Worm (Caenorhabditis elegans): Measurements from ENCODE around the gene F40C5.2.

The F40C5.2 gene

ce11 chrV:3581643-3582042 lies 10.8 kb downstream of the F40C5.2 start:
- TF ChIP-seq ceh-39 (tag; optimal IDR thresholded peaks at IDR 0.05) (no peak), elt-1 (tag; optimal IDR thresholded peaks at IDR 0.05; ENCODE audit: borderline replicate concordance, insufficient read depth) (no peak), unc-39 (tag; optimal IDR thresholded peaks at IDR 0.05) (no peak), unc-120 (tag; optimal IDR thresholded peaks at IDR 0.05; ENCODE audit: poor library complexity, severe bottlenecking) (no peak), nhr-237 (tag; optimal IDR thresholded peaks at IDR 0.05) (no peak), ces-1 (GFP tag; optimal IDR thresholded peaks at IDR 0.05) (no peak), nhr-76 (tag; optimal IDR thresholded peaks at IDR 0.05) (no peak), tbx-8 (GFP tag; optimal IDR thresholded peaks at IDR 0.05) (no peak), mls-2 (tag; optimal IDR thresholded peaks at IDR 0.05) (no peak)

DNA sequence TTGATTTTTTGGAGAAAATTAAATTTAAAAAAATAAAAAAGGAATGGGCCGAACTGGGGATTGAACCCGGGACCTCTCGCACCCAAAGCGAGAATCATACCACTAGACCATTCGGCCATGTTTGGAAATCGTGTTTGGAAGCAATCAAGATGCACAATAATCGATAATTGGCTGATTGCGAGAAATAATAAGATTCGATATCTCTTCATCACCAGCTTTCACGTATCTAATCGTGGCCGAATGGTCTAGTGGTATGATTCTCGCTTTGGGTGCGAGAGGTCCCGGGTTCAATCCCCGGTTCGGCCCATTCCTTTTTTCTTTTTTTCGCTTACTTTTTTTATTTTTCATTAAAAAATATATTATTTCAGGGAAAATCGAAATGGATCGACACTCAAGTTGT lies 11.3 kb downstream of the F40C5.2 start:
- TF ChIP-seq elt-3 (tag; optimal IDR thresholded peaks at IDR 0.05) (no peak), lin-32 (GFP tag; optimal IDR thresholded peaks at IDR 0.05) (no peak), ceh-83 (GFP tag; optimal IDR thresholded peaks at IDR 0.05) (no peak), ceh-43 (GFP tag; optimal IDR thresholded peaks at IDR 0.05) (no peak)

ce11 chrV:3582671-3583070 lies 11.9 kb downstream of the F40C5.2 start:
- TF ChIP-seq ces-1 (GFP tag; optimal IDR thresholded peaks at IDR 0.05) = no peak
- no peak for TF ChIP-seq drap-1 (GFP tag; optimal IDR thresholded peaks at IDR 0.05)
- TF ChIP-seq nhr-237 (tag; optimal IDR thresholded peaks at IDR 0.05) = no peak
- no peak for TF ChIP-seq ceh-43 (GFP tag; optimal IDR thresholded peaks at IDR 0.05)
- no peak for TF ChIP-seq cnd-1 (tag; optimal IDR thresholded peaks at IDR 0.05)
- TF ChIP-seq ceh-83 (GFP tag; optimal IDR thresholded peaks at IDR 0.05) = no peak
- TF ChIP-seq unc-39 (tag; optimal IDR thresholded peaks at IDR 0.05) = no peak
- TF ChIP-seq hlh-1 (tag; optimal IDR thresholded peaks at IDR 0.05) = no peak
- TF ChIP-seq nhr-2 (tag; optimal IDR thresholded peaks at IDR 0.05) = no peak
- no peak for TF ChIP-seq nhr-12 (tag; optimal IDR thresholded peaks at IDR 0.05)
- TF ChIP-seq mab-5 (tag; optimal IDR thresholded peaks at IDR 0.05) = no peak
- TF ChIP-seq nhr-76 (tag; optimal IDR thresholded peaks at IDR 0.05) = no peak
- no peak for TF ChIP-seq snpc-4 (tag; optimal IDR thresholded peaks at IDR 0.05)
- TF ChIP-seq lin-32 (GFP tag; optimal IDR thresholded peaks at IDR 0.05) = no peak
- TF ChIP-seq ceh-39 (tag; optimal IDR thresholded peaks at IDR 0.05) = no peak

DNA sequence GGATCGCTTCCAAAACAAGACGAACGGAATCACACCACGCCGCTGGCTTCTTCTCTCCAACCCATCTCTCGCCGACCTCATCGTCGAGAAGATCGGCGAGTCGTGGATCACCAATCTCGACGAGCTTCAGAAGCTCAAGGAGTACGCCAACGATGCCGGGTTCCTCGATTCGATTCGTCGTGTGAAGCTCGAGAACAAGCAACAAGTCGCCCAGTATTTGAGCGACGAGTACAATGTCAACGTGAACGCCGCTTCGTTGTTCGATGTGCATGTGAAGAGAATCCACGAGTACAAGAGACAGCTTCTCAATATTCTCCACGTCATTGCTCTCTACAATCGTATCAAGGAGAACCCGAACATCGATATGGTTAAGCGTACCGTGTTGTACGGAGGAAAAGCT lies 12.8 kb downstream of the F40C5.2 start:
- TF ChIP-seq tbx-8 (GFP tag; optimal IDR thresholded peaks at IDR 0.05) = no peak

DNA sequence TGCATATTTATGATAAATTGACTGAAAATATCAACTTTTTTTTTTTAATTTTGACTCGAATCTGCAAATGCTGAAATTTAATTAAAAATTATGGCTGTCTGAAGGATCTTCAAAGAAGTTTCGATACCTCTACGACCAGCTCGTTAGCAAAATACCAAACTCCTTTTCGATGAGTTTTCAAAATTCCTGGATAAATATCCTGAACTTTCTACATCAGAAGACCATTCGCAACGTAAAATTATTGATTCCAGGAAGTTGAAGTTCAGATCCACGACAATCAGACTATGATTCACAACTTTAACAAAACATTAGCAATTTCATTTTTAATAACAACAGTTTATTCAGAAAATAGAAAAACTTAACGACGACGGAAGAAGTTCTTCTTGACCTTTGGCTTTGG lies 14.2 kb downstream of the F40C5.2 start:
- TF ChIP-seq mep-1 (tag; optimal IDR thresholded peaks at IDR 0.05) (no peak), unc-39 (tag; optimal IDR thresholded peaks at IDR 0.05) (no peak), snpc-4 (tag; optimal IDR thresholded peaks at IDR 0.05) (no peak), tbx-8 (GFP tag; optimal IDR thresholded peaks at IDR 0.05) (no peak), elt-1 (tag; optimal IDR thresholded peaks at IDR 0.05; ENCODE audit: borderline replicate concordance, insufficient read depth) (no peak), M03D4.4 (tag; optimal IDR thresholded peaks at IDR 0.05) (no peak), ham-2 (GFP tag; optimal IDR thresholded peaks at IDR 0.05) (no peak)

ce11 chrV:3586014-3586689 lies 15.4 kb downstream of the F40C5.2 start, which contains the start of the genes rpl-11.1 and T22F3.2:
rpl-11.1 (minus strand) TSS chrV:3586064.
T22F3.2 (plus strand) TSS chrV:3586639.
- TF ChIP-seq sem-2 (GFP tag; optimal IDR thresholded peaks at IDR 0.05) (no peak), nhr-12 (tag; optimal IDR thresholded peaks at IDR 0.05) (no peak), zip-8 (tag; optimal IDR thresholded peaks at IDR 0.05) (no peak), ham-2 (GFP tag; optimal IDR thresholded peaks at IDR 0.05) (no peak), elt-3 (tag; optimal IDR thresholded peaks at IDR 0.05) (no peak)

- no peak for TF ChIP-seq elt-3 (tag; optimal IDR thresholded peaks at IDR 0.05)
- TF ChIP-seq lin-32 (GFP tag; optimal IDR thresholded peaks at IDR 0.05) = no peak
- TF ChIP-seq hlh-1 (tag; optimal IDR thresholded peaks at IDR 0.05) = peak; percentile 27
- TF ChIP-seq zip-8 (tag; optimal IDR thresholded peaks at IDR 0.05) = no peak
- no peak for TF ChIP-seq snpc-4 (tag; optimal IDR thresholded peaks at IDR 0.05)
- TF ChIP-seq unc-39 (tag; optimal IDR thresholded peaks at IDR 0.05) = no peak
- peak; percentile 28 for TF ChIP-seq unc-120 (tag; optimal IDR thresholded peaks at IDR 0.05; ENCODE audit: poor library complexity, severe bottlenecking)
- TF ChIP-seq M03D4.4 (tag; optimal IDR thresholded peaks at IDR 0.05) = peak; percentile 80
- no peak for TF ChIP-seq nhr-2 (tag; optimal IDR thresholded peaks at IDR 0.05)
- TF ChIP-seq mep-1 (tag; optimal IDR thresholded peaks at IDR 0.05) = no peak
- TF ChIP-seq ham-2 (GFP tag; optimal IDR thresholded peaks at IDR 0.05) = no peak
- peak; percentile 74 for TF ChIP-seq mls-2 (tag; optimal IDR thresholded peaks at IDR 0.05)
- no peak for TF ChIP-seq blmp-1 (tag; optimal IDR thresholded peaks at IDR 0.05)
- TF ChIP-seq pha-4 (tag; optimal IDR thresholded peaks at IDR 0.05) = no peak
- TF ChIP-seq ceh-83 (GFP tag; optimal IDR thresholded peaks at IDR 0.05) = peak; percentile 69
- TF ChIP-seq flh-1 (GFP tag; optimal IDR thresholded peaks at IDR 0.05) = peak; percentile 33
- peak; percentile 1 for TF ChIP-seq tbx-8 (GFP tag; optimal IDR thresholded peaks at IDR 0.05)
- TF ChIP-seq nhr-28 (tag; optimal IDR thresholded peaks at IDR 0.05) = no peak
- no peak for TF ChIP-seq ces-1 (GFP tag; optimal IDR thresholded peaks at IDR 0.05)
- no peak for TF ChIP-seq ceh-39 (tag; optimal IDR thresholded peaks at IDR 0.05)
- TF ChIP-seq sem-2 (GFP tag; optimal IDR thresholded peaks at IDR 0.05) = peak; percentile 28
- peak; percentile 82 for TF ChIP-seq ceh-43 (GFP tag; optimal IDR thresholded peaks at IDR 0.05)
- no peak for TF ChIP-seq unc-62 (GFP tag; optimal IDR thresholded peaks at IDR 0.05)
- no peak for TF ChIP-seq lin-13 (tag; optimal IDR thresholded peaks at IDR 0.05)
- TF ChIP-seq drap-1 (GFP tag; optimal IDR thresholded peaks at IDR 0.05) = peak; percentile 42
- TF ChIP-seq mab-5 (tag; optimal IDR thresholded peaks at IDR 0.05) = no peak
- peak; percentile 86 for TF ChIP-seq sptf-1 (tag; optimal IDR thresholded peaks at IDR 0.05)
- TF ChIP-seq lsy-2 (tag; optimal IDR thresholded peaks at IDR 0.05) = no peak
- no peak for TF ChIP-seq nhr-237 (tag; optimal IDR thresholded peaks at IDR 0.05)
These were observed 16.8 kb downstream of the F40C5.2 start for ce11 chrV:3587633-3588032.

Data from whole organism, mixed stage, embryonic.